Fruit fly (Drosophila melanogaster) whole organism, embryonic: Measurements from ENCODE around the gene CG33791.

ENCODE experiments used
- Atf6 ChIP-seq: fragments of 200-800 bp; sonication (Bioruptor generic); IDR thresholded peaks from 2 replicates; pipeline ENCODE4 v1.3.6; 2022; ENCODE audit warnings: missing biosample characterization, missing genetic modification characterization
- Bgb ChIP-seq: fragments of 200-800 bp; sonication (Bioruptor generic); IDR thresholded peaks from 2 replicates; pipeline ENCODE4 v1.3.6; 2022; ENCODE audit warnings: missing biosample characterization, missing genetic modification characterization; ENCODE audit not compliant: partially characterized antibody
- CG10267 ChIP-seq: fragments of 200-800 bp; sonication (Bioruptor generic); optimal IDR thresholded peaks from 2 replicates; lab custom pipeline; 2018; ENCODE audit warnings: missing biosample characterization, mild to moderate bottlenecking, missing genetic modification characterization, moderate library complexity
- CG11247 ChIP-seq: fragments of 200-800 bp; sonication (Bioruptor generic); IDR thresholded peaks from 2 replicates; pipeline ENCODE4 v1.3.6; 2022; ENCODE audit warnings: missing biosample characterization, missing genetic modification characterization
- CG11696 ChIP-seq: fragments of 200-800 bp; sonication (Bioruptor generic); IDR thresholded peaks from 2 replicates; pipeline ENCODE4 v1.3.6; 2022; ENCODE audit warnings: missing biosample characterization, missing genetic modification characterization
- CG12299 ChIP-seq: fragments of 200-800 bp; sonication (Bioruptor generic); optimal IDR thresholded peaks from 2 replicates; lab custom pipeline; 2018; ENCODE audit warnings: missing biosample characterization, mild to moderate bottlenecking, missing genetic modification characterization
- CG12659 ChIP-seq: fragments of 200-800 bp; sonication (Bioruptor generic); optimal IDR thresholded peaks from 3 replicates; lab custom pipeline; 2017; ENCODE audit warnings: mild to moderate bottlenecking, missing biosample characterization, missing genetic modification reagents, missing genetic modification characterization
- CG12942 ChIP-seq: fragments of 200-800 bp; sonication (Bioruptor generic); optimal IDR thresholded peaks from 3 replicates; lab custom pipeline; 2016; ENCODE audit warnings: missing biosample characterization, missing genetic modification characterization
- CG14860 ChIP-seq: fragments of 200-800 bp; sonication (Bioruptor generic); IDR thresholded peaks from 3 replicates; pipeline ENCODE4 v1.3.6; 2022; ENCODE audit warnings: missing biosample characterization, missing genetic modification characterization; ENCODE audit not compliant: partially characterized antibody
- CG16815 ChIP-seq: fragments of 200-800 bp; sonication (Bioruptor generic); optimal IDR thresholded peaks from 3 replicates; lab custom pipeline; 2017; ENCODE audit warnings: missing biosample characterization, mild to moderate bottlenecking, missing genetic modification characterization
- CG17568 ChIP-seq: fragments of 200-800 bp; sonication (Bioruptor generic); optimal IDR thresholded peaks from 2 replicates; lab custom pipeline; 2018; ENCODE audit warnings: missing biosample characterization, mild to moderate bottlenecking, missing genetic modification characterization, moderate library complexity
- CG18011 ChIP-seq: fragments of 200-800 bp; sonication (Bioruptor generic); optimal IDR thresholded peaks from 2 replicates; lab custom pipeline; 2017; ENCODE audit warnings: missing biosample characterization, missing genetic modification characterization, mild to moderate bottlenecking, moderate library complexity, missing genotype
- CG18599 ChIP-seq: fragments of 200-800 bp; sonication (Bioruptor generic); optimal IDR thresholded peaks from 3 replicates; lab custom pipeline; 2017; ENCODE audit warnings: missing biosample characterization, missing genetic modification characterization, mild to moderate bottlenecking, moderate library complexity, missing genetic modification reagents
- CG2202 ChIP-seq: fragments of 200-800 bp; sonication (Bioruptor generic); optimal IDR thresholded peaks from 2 replicates; lab custom pipeline; 2018; ENCODE audit warnings: missing biosample characterization, mild to moderate bottlenecking, missing genetic modification characterization
- CG3847 ChIP-seq: fragments of 200-800 bp; sonication (Bioruptor generic); IDR thresholded peaks from 2 replicates; pipeline ENCODE4 v1.3.6; 2022; ENCODE audit warnings: missing biosample characterization, missing genetic modification characterization
- CG3995 ChIP-seq: fragments of 200-800 bp; sonication (Bioruptor generic); optimal IDR thresholded peaks from 3 replicates; lab custom pipeline; 2016; ENCODE audit warnings: missing biosample characterization, missing genetic modification characterization
- CG4730 ChIP-seq: fragments of 200-800 bp; sonication (Bioruptor generic); IDR thresholded peaks from 2 replicates; pipeline ENCODE4 v1.3.6; 2022; ENCODE audit warnings: missing biosample characterization, missing genetic modification characterization
- CG5180 ChIP-seq: fragments of 200-800 bp; sonication (Bioruptor generic); optimal IDR thresholded peaks from 3 replicates; lab custom pipeline; 2017; ENCODE audit warnings: missing biosample characterization, missing genetic modification characterization, mild to moderate bottlenecking, moderate library complexity, missing genetic modification reagents
- CG5953 ChIP-seq: fragments of 200-800 bp; sonication (Bioruptor generic); IDR thresholded peaks from 2 replicates; pipeline ENCODE4 v1.3.6; 2022; ENCODE audit warnings: missing biosample characterization, missing genetic modification characterization
- CG8478 ChIP-seq: fragments of >200 bp; optimal IDR thresholded peaks from 2 replicates; lab custom pipeline; 2018
- CG8924 ChIP-seq: fragments of 200-800 bp; optimal IDR thresholded peaks from 3 replicates; lab custom pipeline; 2019; ENCODE audit warnings: missing biosample characterization, mild to moderate bottlenecking, missing genetic modification characterization, moderate library complexity
- CG9437 ChIP-seq: fragments of 200-800 bp; sonication (Bioruptor generic); optimal IDR thresholded peaks from 2 replicates; lab custom pipeline; 2018; ENCODE audit warnings: missing biosample characterization, mild to moderate bottlenecking, missing genetic modification characterization
- CkIIα-i1 ChIP-seq: fragments of 200-800 bp; sonication (Bioruptor generic); IDR thresholded peaks from 2 replicates; pipeline ENCODE4 v1.3.6; 2022; ENCODE audit warnings: missing biosample characterization, missing genetic modification characterization
- Elba2 ChIP-seq: fragments of 200-800 bp; sonication (Bioruptor generic); optimal IDR thresholded peaks from 3 replicates; lab custom pipeline; 2016; ENCODE audit warnings: missing biosample characterization, missing genetic modification characterization
- Fer3 ChIP-seq: fragments of 200-800 bp; sonication (Bioruptor generic); optimal IDR thresholded peaks from 2 replicates; lab custom pipeline; 2018; ENCODE audit warnings: missing biosample characterization, mild to moderate bottlenecking, missing genetic modification characterization, moderate library complexity
- HLH3B ChIP-seq: fragments of 200-800 bp; sonication (Bioruptor generic); IDR thresholded peaks from 2 replicates; pipeline ENCODE4 v1.3.6; 2022; ENCODE audit warnings: missing biosample characterization, missing genetic modification characterization
- HLH4C ChIP-seq: fragments of 200-800 bp; sonication (Bioruptor generic); IDR thresholded peaks from 3 replicates; pipeline ENCODE4 v1.3.6; 2022; ENCODE audit warnings: missing biosample characterization, missing genetic modification characterization; ENCODE audit not compliant: partially characterized antibody
- Hmr ChIP-seq: fragments of 200-800 bp; sonication (Bioruptor generic); optimal IDR thresholded peaks from 3 replicates; lab custom pipeline; 2017; ENCODE audit warnings: mild to moderate bottlenecking, missing biosample characterization, missing genetic modification reagents, missing genetic modification characterization
- Mrtf ChIP-seq: fragments of 200-800 bp; sonication (Bioruptor generic); IDR thresholded peaks from 3 replicates; pipeline ENCODE4 v1.3.6; 2022; ENCODE audit warnings: missing biosample characterization, missing genetic modification characterization
- Six4 ChIP-seq: fragments of 200-800 bp; sonication (Bioruptor generic); optimal IDR thresholded peaks from 2 replicates; lab custom pipeline; 2016; ENCODE audit warnings: missing biosample characterization, missing genetic modification characterization
- ac ChIP-seq: fragments of 200-800 bp; sonication (Bioruptor generic); optimal IDR thresholded peaks from 3 replicates; lab custom pipeline; 2017; ENCODE audit warnings: missing biosample characterization, mild to moderate bottlenecking, missing genetic modification characterization
- ara ChIP-seq: fragments of 200-800 bp; sonication (Bioruptor generic); IDR thresholded peaks from 2 replicates; pipeline ENCODE4 v1.3.6; 2022; ENCODE audit warnings: missing biosample characterization, missing genetic modification characterization
- bbx ChIP-seq: fragments of 200-800 bp; sonication (Bioruptor generic); IDR thresholded peaks from 2 replicates; pipeline ENCODE4 v1.3.6; 2022; ENCODE audit warnings: missing biosample characterization, missing genetic modification characterization; ENCODE audit not compliant: partially characterized antibody
- cas ChIP-seq: fragments of 200-800 bp; sonication (Bioruptor generic); IDR thresholded peaks from 2 replicates; pipeline ENCODE4 v1.3.6; 2022; ENCODE audit warnings: missing biosample characterization, missing genetic modification characterization
- cg ChIP-seq: fragments of 200-800 bp; sonication (Bioruptor generic); optimal IDR thresholded peaks from 3 replicates; lab custom pipeline; 2019; ENCODE audit warnings: missing biosample characterization, mild to moderate bottlenecking, missing genetic modification characterization, moderate library complexity
- crol ChIP-seq: fragments of 200-800 bp; sonication (Bioruptor generic); IDR thresholded peaks from 2 replicates; pipeline ENCODE4 v1.3.6; 2022; ENCODE audit warnings: missing biosample characterization, missing genetic modification characterization
- disco-r ChIP-seq: fragments of 200-800 bp; sonication (Bioruptor generic); optimal IDR thresholded peaks from 2 replicates; lab custom pipeline; 2016; ENCODE audit warnings: missing biosample characterization, missing genetic modification characterization
- emc ChIP-seq: fragments of 200-800 bp; sonication (Bioruptor generic); optimal IDR thresholded peaks from 2 replicates; lab custom pipeline; 2016; ENCODE audit warnings: missing biosample characterization, missing genetic modification characterization
- esg ChIP-seq: fragments of 200-800 bp; sonication (Bioruptor generic); conservative IDR thresholded peaks from 2 replicates; pipeline ENCODE4 v1.3.6; 2022; ENCODE audit warnings: missing biosample characterization, missing genetic modification characterization
- grau ChIP-seq: fragments of 200-800 bp; optimal IDR thresholded peaks from 3 replicates; lab custom pipeline; 2019; ENCODE audit warnings: missing biosample characterization, mild to moderate bottlenecking, missing genetic modification characterization, moderate library complexity
- org-1 ChIP-seq: fragments of 200-800 bp; sonication (Bioruptor generic); optimal IDR thresholded peaks from 2 replicates; lab custom pipeline; 2017; ENCODE audit warnings: missing biosample characterization, missing genetic modification characterization
- pb ChIP-seq: fragments of 200-800 bp; sonication (Bioruptor generic); optimal IDR thresholded peaks from 3 replicates; lab custom pipeline; 2016; ENCODE audit warnings: missing biosample characterization, missing genetic modification characterization
- slbo ChIP-seq: fragments of 200-800 bp; sonication (Bioruptor generic); IDR thresholded peaks from 2 replicates; pipeline ENCODE4 v1.3.6; 2022; ENCODE audit warnings: missing biosample characterization, missing genetic modification characterization
- sr ChIP-seq: fragments of 200-800 bp; sonication (Bioruptor generic); IDR thresholded peaks from 3 replicates; pipeline ENCODE4 v1.3.6; 2022; ENCODE audit warnings: missing biosample characterization, missing genetic modification characterization
- ssp ChIP-seq: fragments of 200-800 bp; sonication (Bioruptor generic); IDR thresholded peaks from 2 replicates; pipeline ENCODE4 v1.3.6; 2022; ENCODE audit warnings: missing biosample characterization, missing genetic modification characterization
- toy ChIP-seq: fragments of 200-800 bp; sonication (Bioruptor generic); IDR thresholded peaks from 2 replicates; pipeline ENCODE4 v1.3.6; 2022; ENCODE audit warnings: missing biosample characterization, missing genetic modification characterization
- tx ChIP-seq: fragments of 200-800 bp; sonication (Bioruptor generic); optimal IDR thresholded peaks from 2 replicates; lab custom pipeline; 2016; ENCODE audit warnings: missing biosample characterization, missing genetic modification characterization
- unpg ChIP-seq: fragments of 200-800 bp; sonication (Bioruptor generic); optimal IDR thresholded peaks from 3 replicates; lab custom pipeline; 2018; ENCODE audit warnings: missing biosample characterization, mild to moderate bottlenecking, missing genetic modification characterization, moderate library complexity
- vvl ChIP-seq: fragments of 200-800 bp; sonication (Bioruptor generic); IDR thresholded peaks from 2 replicates; pipeline ENCODE4 v1.3.6; 2022; ENCODE audit warnings: missing biosample characterization, missing genetic modification characterization
- yki ChIP-seq: fragments of >200 bp; optimal IDR thresholded peaks from 3 replicates; lab custom pipeline; 2018

Gene CG33791

DNA sequence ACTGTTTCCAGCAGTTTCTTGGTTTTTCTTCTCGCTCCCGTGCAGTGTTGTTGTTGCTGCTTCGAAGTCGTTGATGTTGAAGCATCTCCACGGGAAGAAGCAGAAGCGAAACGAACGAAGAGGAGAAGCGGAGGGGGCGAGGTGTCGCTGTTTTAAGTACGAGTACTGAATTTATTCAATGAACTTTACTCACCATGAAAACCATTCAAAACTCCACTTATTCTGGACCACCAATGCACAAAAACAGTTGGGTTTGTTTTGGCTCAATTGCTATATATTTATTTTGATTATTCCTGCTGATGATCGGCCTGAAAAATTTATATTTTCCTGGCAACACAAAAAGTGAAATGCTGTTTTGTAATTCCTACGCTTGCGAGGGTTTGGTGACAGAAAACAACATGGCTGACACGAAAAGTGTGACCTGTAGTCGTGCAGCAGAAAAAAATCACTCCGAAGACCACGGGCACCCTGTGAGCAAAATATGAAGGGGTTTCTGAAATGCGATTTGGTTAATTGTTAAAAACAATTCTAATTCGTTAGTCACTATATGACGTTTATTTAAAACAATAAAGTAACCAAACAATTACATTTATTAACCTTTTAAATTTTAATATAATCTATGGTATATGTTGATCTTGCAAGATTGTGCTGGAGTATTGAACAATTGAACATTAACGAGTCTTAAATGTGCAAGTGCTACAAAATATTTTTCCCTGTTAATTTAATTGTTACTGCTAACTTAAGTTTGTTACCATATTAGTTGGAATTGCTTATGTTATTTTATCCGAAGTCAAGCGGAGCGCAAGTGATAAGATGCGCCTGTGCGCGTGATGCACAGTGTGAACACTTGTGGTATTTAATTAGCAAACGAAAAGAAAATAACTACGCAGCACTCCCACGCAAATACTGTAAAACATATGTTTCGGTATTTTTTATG lies 34.3 kb upstream of the CG33791 start, which contains the start of gene CG7879 (continued):
- TF ChIP-seq HLH4C (GFP tag; lab: Robert Waterston, UW) = no peak
- TF ChIP-seq CG18599 = no peak
- peak; percentile 90 for TF ChIP-seq crol (GFP tag; lab: Robert Waterston, UW)
- peak; percentile 89 for TF ChIP-seq ssp (GFP tag; lab: Robert Waterston, UW)
- no peak for TF ChIP-seq pb (GFP tag; lab: Kevin White, UChicago)
- TF ChIP-seq Elba2 = no peak
- peak; percentile 59 for TF ChIP-seq CG12659 (GFP tag; lab: Kevin White, UChicago)
- no peak for TF ChIP-seq CG17568 (GFP tag; lab: Kevin White, UChicago)
- no peak for TF ChIP-seq Atf6 (GFP tag; lab: Robert Waterston, UW)
- peak; percentile 17 for TF ChIP-seq vvl (GFP tag; lab: Robert Waterston, UW)
- TF ChIP-seq CG8478 (lab: Kevin White, UChicago) = no peak
- TF ChIP-seq cas (GFP tag; lab: Robert Waterston, UW) = no peak
- TF ChIP-seq slbo = peak; percentile 33
- TF ChIP-seq org-1 (GFP tag; lab: Kevin White, UChicago) = no peak
- TF ChIP-seq Fer3 (tag; lab: Kevin White, UChicago) = no peak
- TF ChIP-seq Mrtf (GFP tag; lab: Robert Waterston, UW) = no peak
- TF ChIP-seq CG2202 (tag; lab: Kevin White, UChicago) = no peak
- TF ChIP-seq Hmr (GFP tag; lab: Kevin White, UChicago) = peak; percentile 10
- TF ChIP-seq CG12299 (tag; lab: Kevin White, UChicago) = peak; percentile 26
- no peak for TF ChIP-seq cg (GFP tag; lab: Kevin White, UChicago)
- no peak for TF ChIP-seq CG5180 (GFP tag; lab: Kevin White, UChicago)
- TF ChIP-seq unpg (GFP tag; lab: Kevin White, UChicago) = no peak
- TF ChIP-seq CG11247 (GFP tag; lab: Robert Waterston, UW) = no peak
- TF ChIP-seq CG11696 (GFP tag; lab: Robert Waterston, UW) = no peak
- no peak for TF ChIP-seq CG18011 (GFP tag; lab: Kevin White, UChicago)
- peak; percentile 2 for TF ChIP-seq CG10267
- TF ChIP-seq CG16815 = peak; percentile 26
- no peak for TF ChIP-seq CG12942
- peak; percentile 91 for TF ChIP-seq sr
- no peak for TF ChIP-seq CG4730
- TF ChIP-seq CG9437 = peak; percentile 65
- TF ChIP-seq CG8924 = peak; percentile 47
- TF ChIP-seq CkIIα-i1 = no peak
- no peak for TF ChIP-seq esg (GFP tag; lab: Robert Waterston, UW)
- TF ChIP-seq disco-r (GFP tag; lab: Kevin White, UChicago) = no peak
- TF ChIP-seq grau = peak; percentile 17
- peak; percentile 45 for TF ChIP-seq CG3847
- no peak for TF ChIP-seq HLH3B
- TF ChIP-seq tx (GFP tag; lab: Kevin White, UChicago) = no peak
- TF ChIP-seq yki = no peak
- TF ChIP-seq CG14860 = no peak
- TF ChIP-seq emc (GFP tag; lab: Kevin White, UChicago) = no peak
- no peak for TF ChIP-seq Six4 (GFP tag; lab: Kevin White, UChicago)
- peak; percentile 33; the same call in 1 of the 2 replicates for TF ChIP-seq Bgb (GFP tag; lab: Robert Waterston, UW)
- TF ChIP-seq toy = no peak
- TF ChIP-seq CG3995 (GFP tag; lab: Kevin White, UChicago) = peak; percentile 55
- no peak for TF ChIP-seq ac (GFP tag; lab: Kevin White, UChicago)
- 0 out of 2 replicates have a peak, but pooled peaks have one; percentile 20 for TF ChIP-seq CG5953 (GFP tag; lab: Robert Waterston, UW)
- no peak for TF ChIP-seq ara
- TF ChIP-seq bbx (GFP tag; lab: Robert Waterston, UW) = 0 out of 2 replicates have a peak, but pooled peaks have one; percentile 51
